Fruit fly (Drosophila melanogaster) whole organism: ENCODE results near the gene Liprin-alpha.

Experiments used
- Dll ChIP-seq: fragments of >200 bp; optimal IDR thresholded peaks from 2 replicates; lab custom pipeline; 2017
- EcR ChIP-seq, 2 experiments: fragments of >200 bp; optimal IDR thresholded peaks; 2 replicates each; lab custom pipeline; 2017; ENCODE audit warnings: missing biosample characterization in 2 of 2, missing genetic modification characterization in 2 of 2, missing genetic modification reagents in 2 of 2
- psq ChIP-seq: fragments of >200 bp; optimal IDR thresholded peaks from 2 replicates; lab custom pipeline; 2017

DNA sequence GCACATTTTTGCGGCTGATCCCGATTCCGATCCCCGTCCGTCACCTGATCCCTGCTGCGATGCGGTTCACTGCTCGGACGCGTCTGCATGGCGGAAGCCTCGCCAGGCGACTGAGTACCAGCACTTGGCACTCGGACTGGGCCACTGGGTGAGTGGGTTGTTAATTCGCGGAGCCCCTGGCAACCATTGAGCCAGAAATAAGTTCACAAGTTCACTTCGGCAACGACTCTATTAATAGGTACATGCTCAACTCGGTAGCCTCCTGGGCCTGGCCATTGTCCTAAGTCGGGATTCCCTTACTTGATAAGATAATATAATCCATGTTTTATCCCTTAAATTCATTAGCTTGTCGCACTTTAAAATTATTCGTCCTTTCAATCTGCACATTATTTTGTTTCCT lies 16.4 kb downstream of the Liprin-alpha start, which contains the start of gene TTLL3A:
- TF ChIP-seq psq (no peak), Dll (no peak), EcR (GFP tag; optimal IDR thresholded peaks at IDR 0.05; lab: Kevin White, UChicago) (no peak)
